Fruit fly (Drosophila melanogaster) S2 (cell line): ENCODE data around the gene CG43163.

Experiments used
- CG8478 ChIP-seq: fragments of >200 bp; optimal IDR thresholded peaks from 2 replicates; lab custom pipeline; 2018
- CTCF ChIP-seq, 2 experiments: fragments of >200 bp; optimal IDR thresholded peaks; 2 replicates each; lab custom pipeline; 2018

dm6 chr3L:8457866-8458766, 48.8 kb downstream of the CG43163 start:
- TF ChIP-seq CTCF (optimal IDR thresholded peaks at IDR 0.05; lab: Kevin White, UChicago) = no peak
- TF ChIP-seq CG8478 (lab: Kevin White, UChicago) = no peak
